Worm (Caenorhabditis elegans): ENCODE results near the gene T06C10.3.
A peak's percentile ranks its signal among the peaks of the same experiment; 100 is the strongest.

T06C10.3 gene

ce11 chrIV:7898489-7898888 is 27.9 kb downstream of the T06C10.3 start:
- TF ChIP-seq lin-35 (GFP tag; optimal IDR thresholded peaks at IDR 0.05) (peak in 1 of 2 experiments; percentile 23), skn-1 (tag; optimal IDR thresholded peaks at IDR 0.05) (no peak), elt-2 (tag; optimal IDR thresholded peaks at IDR 0.05) (peak; percentile 60)

- TF ChIP-seq aha-1 (tag; optimal IDR thresholded peaks at IDR 0.05) (no peak), efl-3 (GFP tag; optimal IDR thresholded peaks at IDR 0.05) (no peak), lsy-2 (tag; optimal IDR thresholded peaks at IDR 0.05) (peak; percentile 97 to 99), ztf-11 (tag; optimal IDR thresholded peaks at IDR 0.05) (no peak), nhr-19 (GFP tag; conservative IDR thresholded peaks at IDR 0.05) (peak; percentile 70), vab-15 (tag; optimal IDR thresholded peaks at IDR 0.05) (no peak), ztf-4 (tag; optimal IDR thresholded peaks at IDR 0.05) (peak; percentile 50), lir-3 (tag; optimal IDR thresholded peaks at IDR 0.05; ENCODE audit: poor library complexity) (peak; percentile 35), hlh-17 (GFP tag; optimal IDR thresholded peaks at IDR 0.05; ENCODE audit: borderline replicate concordance) (no peak), egl-27 (tag; optimal IDR thresholded peaks at IDR 0.05) (no peak), Y116A8C.19 (tag; optimal IDR thresholded peaks at IDR 0.05; ENCODE audit: borderline replicate concordance) (no peak), unc-130 (tag; optimal IDR thresholded peaks at IDR 0.05) (peak; percentile 77), nhr-47 (tag; optimal IDR thresholded peaks at IDR 0.05) (peak; percentile 74), isw-1 (GFP tag; IDR thresholded peaks at IDR 0.05) (peak; percentile 36), lin-35 (GFP tag; optimal IDR thresholded peaks at IDR 0.05) (peak; percentile 81 to 88), skn-1 (tag; optimal IDR thresholded peaks at IDR 0.05) (peak; percentile 70), nhr-77 (tag; optimal IDR thresholded peaks at IDR 0.05) (peak; percentile 40), zip-4 (GFP tag; optimal IDR thresholded peaks at IDR 0.05) (no peak), nhr-76 (tag; optimal IDR thresholded peaks at IDR 0.05) (no peak), elt-3 (tag; optimal IDR thresholded peaks at IDR 0.05) (peak in 2 of 6 experiments; percentile 59 to 66), C16A3.4 (tag; optimal IDR thresholded peaks at IDR 0.05) (peak; percentile 89), snu-23 (GFP tag; optimal IDR thresholded peaks at IDR 0.05) (peak; percentile 87), lin-15B (tag; optimal IDR thresholded peaks at IDR 0.05) (peak; percentile 5), swsn-7 (tag; optimal IDR thresholded peaks at IDR 0.05) (peak; percentile 72), efl-1 (optimal IDR thresholded peaks at IDR 0.05) (peak; percentile 66 to 77), efl-1 (GFP tag; optimal IDR thresholded peaks at IDR 0.05 in 1 of 2) (peak; percentile 74 to 95), mab-9 (GFP tag; IDR thresholded peaks at IDR 0.05) (no peak), ceh-82 (tag; optimal IDR thresholded peaks at IDR 0.05) (peak; percentile 4 to 68 (median 17)), ces-1 (GFP tag; optimal IDR thresholded peaks at IDR 0.05) (no peak), fos-1 (tag; optimal IDR thresholded peaks at IDR 0.05) (peak; percentile 21), F16B12.6 (tag; optimal IDR thresholded peaks at IDR 0.05) (peak; percentile 94), ama-1 (optimal IDR thresholded peaks at IDR 0.05) (peak; percentile 18), irx-1 (tag; optimal IDR thresholded peaks at IDR 0.05) (no peak), nhr-85 (tag) (peak; percentile 22), ceh-8 (GFP tag; optimal IDR thresholded peaks at IDR 0.05) (no peak), nhr-84 (tag; optimal IDR thresholded peaks at IDR 0.05) (no peak), jun-1 (tag; optimal IDR thresholded peaks at IDR 0.05) (peak; percentile 44), ceh-88 (GFP tag; IDR thresholded peaks at IDR 0.05) (no peak), blmp-1 (tag; optimal IDR thresholded peaks at IDR 0.05) (peak; percentile 67), lin-13 (GFP tag; optimal IDR thresholded peaks at IDR 0.05) (peak; percentile 42), aly-2 (tag; optimal IDR thresholded peaks at IDR 0.05) (no peak), hpl-2 (GFP tag; optimal IDR thresholded peaks at IDR 0.05) (no peak), nhr-237 (tag; optimal IDR thresholded peaks at IDR 0.05) (no peak), C34B4.2 (tag; optimal IDR thresholded peaks at IDR 0.05) (no peak), unc-86 (tag; optimal IDR thresholded peaks at IDR 0.05) (peak; percentile 46), snpc-4 (tag; optimal IDR thresholded peaks at IDR 0.05) (peak; percentile 47), mef-2 (tag; optimal IDR thresholded peaks at IDR 0.05) (peak; percentile 57), nhr-12 (tag; optimal IDR thresholded peaks at IDR 0.05) (no peak), unc-62 (GFP tag; optimal IDR thresholded peaks at IDR 0.05) (no peak), zag-1 (tag; optimal IDR thresholded peaks at IDR 0.05) (no peak)
Measured at ce11 chrIV:7902221-7902904, 31.8 kb downstream of the T06C10.3 start, which contains the start of gene arp-11. Gene arp-11, minus strand, starts transcription at chrIV:7902271.

All from whole organism, L1 larva.